Worm (Caenorhabditis elegans): ENCODE data around the gene C02F12.5.

The C02F12.5 gene

DNA sequence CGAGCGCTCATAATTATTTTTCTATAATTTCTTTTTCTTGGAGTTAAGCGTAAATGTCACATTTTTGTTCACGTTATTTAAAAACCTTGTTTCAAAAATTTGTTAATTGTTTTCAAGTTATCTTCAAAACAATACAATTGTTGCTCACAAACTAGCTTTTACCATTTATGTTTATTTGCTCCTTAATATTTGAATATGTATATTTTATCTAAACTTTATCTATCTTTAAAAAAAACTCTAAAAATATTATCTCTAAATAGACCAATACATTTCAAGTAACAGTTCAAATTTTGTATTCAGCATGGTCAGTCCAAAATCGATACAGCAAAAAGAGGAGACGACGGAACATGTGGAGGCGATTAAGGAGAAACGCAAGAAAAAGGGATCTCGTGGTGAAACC is 15.9 kb downstream of the C02F12.5 start, which contains the start of gene R11G1.7:
R11G1.7 (plus strand) TSS at position 301 of the 400 bp plus-strand sequence.
- TF ChIP-seq spr-3 (GFP tag; optimal IDR thresholded peaks at IDR 0.05), result no peak
- no peak for TF ChIP-seq T20F7.1 (GFP tag; optimal IDR thresholded peaks at IDR 0.05)
- no peak for TF ChIP-seq unc-39 (tag; optimal IDR thresholded peaks at IDR 0.05)
- no peak for TF ChIP-seq hmg-1.1 (GFP tag; IDR thresholded peaks at IDR 0.05)
- no peak for TF ChIP-seq ctbp-1 (GFP tag; IDR thresholded peaks at IDR 0.05)
- TF ChIP-seq Y48G9A.11 (GFP tag; IDR thresholded peaks at IDR 0.05), result no peak
- TF ChIP-seq ces-1 (GFP tag; optimal IDR thresholded peaks at IDR 0.05), result no peak
- no peak for TF ChIP-seq attf-4 (tag; optimal IDR thresholded peaks at IDR 0.05)
- TF ChIP-seq mxl-3 (GFP tag; optimal IDR thresholded peaks at IDR 0.05), result no peak
- TF ChIP-seq D1046.2 (GFP tag; IDR thresholded peaks at IDR 0.05), result no peak
- TF ChIP-seq nhr-10 (tag; optimal IDR thresholded peaks at IDR 0.05), result no peak
- no peak for TF ChIP-seq sdz-12 (GFP tag; optimal IDR thresholded peaks at IDR 0.05)
- TF ChIP-seq snpc-1.2 (GFP tag; IDR thresholded peaks at IDR 0.05), result no peak
- TF ChIP-seq gei-8 (GFP tag; optimal IDR thresholded peaks at IDR 0.05), result no peak
- TF ChIP-seq nhr-111 (GFP tag; optimal IDR thresholded peaks at IDR 0.05), result no peak

DNA sequence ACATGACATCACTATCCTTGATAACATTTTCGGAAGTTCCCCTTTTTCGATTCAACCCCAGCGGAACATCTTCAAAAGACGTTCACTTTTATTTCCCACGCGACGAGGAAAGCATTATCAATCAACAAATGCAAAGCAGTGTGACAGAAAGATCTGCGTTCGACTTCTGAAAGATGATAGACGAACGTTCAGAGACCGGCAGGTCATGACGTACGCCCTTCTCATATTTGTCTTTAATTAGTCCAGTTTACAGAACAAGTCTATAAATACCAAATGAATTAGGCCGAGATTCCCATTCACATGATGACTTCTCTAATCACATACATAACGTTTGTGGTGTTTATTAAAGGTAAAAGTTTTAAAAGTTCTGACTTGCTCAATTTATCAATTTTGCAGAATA is 17.3 kb downstream of the C02F12.5 start, which contains the start of gene R11G1.11:
R11G1.11 (plus strand) TSS at position 301 of the 400 bp plus-strand sequence.
- TF ChIP-seq sdz-12 (GFP tag; optimal IDR thresholded peaks at IDR 0.05) (no peak), nhr-48 (tag; optimal IDR thresholded peaks at IDR 0.05) (no peak), unc-62 (GFP tag; optimal IDR thresholded peaks at IDR 0.05 in 1 of 2) (no peak), unc-62 (tag; optimal IDR thresholded peaks at IDR 0.05) (no peak), F37D6.2 (tag; optimal IDR thresholded peaks at IDR 0.05) (no peak), unc-39 (tag; optimal IDR thresholded peaks at IDR 0.05) (no peak), nhr-111 (GFP tag; optimal IDR thresholded peaks at IDR 0.05) (no peak), Y105C5A.15 (GFP tag; IDR thresholded peaks at IDR 0.05) (no peak), saeg-2 (GFP tag; IDR thresholded peaks at IDR 0.05) (no peak), gei-8 (GFP tag; optimal IDR thresholded peaks at IDR 0.05) (no peak), nhr-28 (tag; optimal IDR thresholded peaks at IDR 0.05) (no peak), dmd-9 (GFP tag; IDR thresholded peaks at IDR 0.05) (no peak)

DNA sequence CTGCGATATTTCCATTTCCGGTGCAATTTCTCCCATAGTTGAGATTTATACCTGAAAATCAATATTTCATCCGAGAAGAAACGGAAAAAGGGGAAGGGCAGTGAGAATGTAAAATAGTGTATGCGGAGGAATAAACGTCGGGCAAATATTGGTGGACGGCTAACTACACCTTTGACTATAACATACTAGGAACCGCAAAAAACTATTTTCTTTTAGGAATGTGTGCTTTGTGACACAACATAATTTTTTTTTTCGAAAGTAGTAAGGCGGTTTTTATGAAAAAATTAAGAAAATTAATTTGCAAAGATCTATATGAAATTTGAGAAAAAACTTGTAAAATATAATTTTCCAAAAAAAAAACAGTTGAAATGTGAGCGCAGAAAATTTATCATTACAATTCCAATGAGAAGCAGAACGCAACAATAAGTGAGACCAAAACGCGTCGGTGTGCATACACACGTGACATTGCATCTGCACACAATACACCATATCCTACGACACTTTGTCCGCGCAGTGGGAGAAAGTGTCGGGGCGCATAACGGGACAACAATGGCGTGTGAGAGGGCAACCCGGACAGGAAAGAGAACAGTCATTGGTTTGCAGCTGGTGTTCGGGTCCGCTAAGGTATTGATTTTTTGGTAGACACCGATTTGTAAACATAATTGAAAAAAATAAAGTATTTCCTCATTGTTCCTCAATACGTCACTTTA is 21.6 kb downstream of the C02F12.5 start, which contains the start of the genes sax-1 and R11G1.2:
sax-1 (minus strand) TSS at position 51 of the 710 bp plus-strand sequence.
R11G1.2 (plus strand) TSS at position 515 of the 710 bp plus-strand sequence.
- TF ChIP-seq Y105C5A.15 (GFP tag; IDR thresholded peaks at IDR 0.05), result no peak
- peak; percentile 68 for TF ChIP-seq hmg-1.1 (GFP tag; IDR thresholded peaks at IDR 0.05)
- TF ChIP-seq mxl-3 (GFP tag; optimal IDR thresholded peaks at IDR 0.05), result peak; percentile 40
- TF ChIP-seq dve-1 (tag; optimal IDR thresholded peaks at IDR 0.05; ENCODE audit: insufficient read depth), result peak; percentile 56
- peak in 1 of 2 experiments; percentile 70 for TF ChIP-seq lsy-2 (tag; optimal IDR thresholded peaks at IDR 0.05)
- no peak for TF ChIP-seq nhr-11 (tag; optimal IDR thresholded peaks at IDR 0.05)
- TF ChIP-seq Y5F2A.4 (GFP tag; optimal IDR thresholded peaks at IDR 0.05), result no peak
- TF ChIP-seq ceh-28 (tag; optimal IDR thresholded peaks at IDR 0.05), result no peak
- peak in 1 of 2 experiments; percentile 35 for TF ChIP-seq unc-62 (GFP tag; optimal IDR thresholded peaks at IDR 0.05 in 1 of 2)
- TF ChIP-seq unc-62 (tag; optimal IDR thresholded peaks at IDR 0.05), result no peak
- TF ChIP-seq aha-1 (tag), result peak; percentile 9
- peak; percentile 97 for TF ChIP-seq hlh-30 (tag; optimal IDR thresholded peaks at IDR 0.05; ENCODE audit: insufficient read depth)
- TF ChIP-seq snpc-4 (tag; optimal IDR thresholded peaks at IDR 0.05), result no peak
- TF ChIP-seq T26A8.4 (GFP tag; IDR thresholded peaks at IDR 0.05), result peak; percentile 43; the same call in 1 of the 2 replicates
- peak; percentile 77 for TF ChIP-seq mep-1 (tag; optimal IDR thresholded peaks at IDR 0.05)
- TF ChIP-seq T20F7.1 (GFP tag; optimal IDR thresholded peaks at IDR 0.05), result no peak
- TF ChIP-seq nhr-25 (tag; optimal IDR thresholded peaks at IDR 0.05; ENCODE audit: borderline replicate concordance, insufficient read depth), result peak; percentile 25
- peak; percentile 41 for TF ChIP-seq nhr-28 (tag; optimal IDR thresholded peaks at IDR 0.05)
- no peak for TF ChIP-seq daf-12 (tag; optimal IDR thresholded peaks at IDR 0.05)
- peak; percentile 69 for TF ChIP-seq hlh-11 (tag; optimal IDR thresholded peaks at IDR 0.05)
- TF ChIP-seq lin-39 (tag; optimal IDR thresholded peaks at IDR 0.05), result no peak
- no peak for TF ChIP-seq lin-13 (GFP tag; optimal IDR thresholded peaks at IDR 0.05)
- TF ChIP-seq ztf-7 (tag; optimal IDR thresholded peaks at IDR 0.05), result peak; percentile 56
- no peak for TF ChIP-seq F26F4.8 (GFP tag; conservative IDR thresholded peaks at IDR 0.05)
- no peak for TF ChIP-seq egl-27 (tag; optimal IDR thresholded peaks at IDR 0.05)
- TF ChIP-seq egl-43 (GFP tag; IDR thresholded peaks at IDR 0.05), result no peak
- TF ChIP-seq mes-2 (tag; optimal IDR thresholded peaks at IDR 0.05; ENCODE audit: poor library complexity, severe bottlenecking), result peak; percentile 73
- TF ChIP-seq daf-8 (GFP tag; IDR thresholded peaks at IDR 0.05), result no peak
- TF ChIP-seq dpl-1 (GFP tag; optimal IDR thresholded peaks at IDR 0.05), result peak; percentile 14
- TF ChIP-seq nhr-6 (tag; optimal IDR thresholded peaks at IDR 0.05), result peak; percentile 34

All from whole organism, L4 larva.